Worm (Caenorhabditis elegans) whole organism, L2 larva: ENCODE data around the gene lact-8.
A peak's percentile ranks its signal among the peaks of the same experiment; 100 is the strongest.

Source experiments
- C34F6.9 ChIP-seq: fragments of 150-350 bp; optimal IDR thresholded peaks from 2 replicates; lab custom pipeline; 2014; ENCODE audit warnings: missing biosample characterization, missing genetic modification characterization
- F13H6.1 ChIP-seq: sonication (generic microtip); optimal IDR thresholded peaks from 2 replicates; lab custom pipeline; 2016; ENCODE audit warnings: missing genetic modification characterization, missing compliant biosample characterization
- R02D3.7 ChIP-seq: fragments of 150-350 bp; optimal IDR thresholded peaks from 2 replicates; lab custom pipeline; 2014; ENCODE audit warnings: missing biosample characterization, missing genetic modification characterization
- Y55F3AM.14 ChIP-seq: fragments of 200-800 bp; sonication (Bioruptor generic); optimal IDR thresholded peaks from 2 replicates; lab custom pipeline; 2018; ENCODE audit warnings: mild to moderate bottlenecking, missing genetic modification characterization, missing compliant biosample characterization
- ama-1 ChIP-seq: fragments of 150-350 bp; optimal IDR thresholded peaks from 2 replicates; lab custom pipeline; 2018; ENCODE audit warnings: inconsistent platforms
- blmp-1 ChIP-seq: sonication (generic microtip); optimal IDR thresholded peaks from 2 replicates; lab custom pipeline; 2017; ENCODE audit warnings: missing genetic modification characterization, mild to moderate bottlenecking, missing compliant biosample characterization, antibody characterized with exemption, moderate library complexity; ENCODE audit not compliant: insufficient read depth
- ceh-16 ChIP-seq: fragments of 150-350 bp; optimal IDR thresholded peaks from 2 replicates; lab custom pipeline; 2014; ENCODE audit warnings: missing biosample characterization, missing genetic modification characterization
- ceh-82 ChIP-seq: fragments of 150-350 bp; optimal IDR thresholded peaks from 2 replicates; lab custom pipeline; 2014; ENCODE audit warnings: missing biosample characterization, missing genetic modification characterization
- crh-2 ChIP-seq: sonication (generic microtip); optimal IDR thresholded peaks from 2 replicates; lab custom pipeline; 2017; ENCODE audit warnings: missing biosample characterization, missing genetic modification characterization
- dmd-4 ChIP-seq: sonication (generic microtip); optimal IDR thresholded peaks from 2 replicates; lab custom pipeline; 2017; ENCODE audit warnings: missing biosample characterization, missing genetic modification characterization
- egl-27 ChIP-seq: sonication (generic microtip); optimal IDR thresholded peaks from 3 replicates; lab custom pipeline; 2017; ENCODE audit warnings: missing biosample characterization, missing genetic modification reagents, missing genetic modification characterization
- fos-1 ChIP-seq: fragments of 150-350 bp; optimal IDR thresholded peaks from 2 replicates; lab custom pipeline; 2014; ENCODE audit warnings: missing biosample characterization, missing genetic modification characterization
- gmeb-1 ChIP-seq: fragments of 150-350 bp; optimal IDR thresholded peaks from 2 replicates; lab custom pipeline; 2014; ENCODE audit warnings: missing biosample characterization, missing genetic modification characterization
- lin-13 ChIP-seq: fragments of 150-350 bp; optimal IDR thresholded peaks from 2 replicates; lab custom pipeline; 2014; ENCODE audit warnings: missing biosample characterization, missing genetic modification reagents, missing genetic modification characterization
- lin-39 ChIP-seq: fragments of 150-350 bp; optimal IDR thresholded peaks from 2 replicates; lab custom pipeline; 2014; ENCODE audit warnings: missing biosample characterization, missing genetic modification reagents, missing genetic modification characterization
- lsy-2 ChIP-seq, 2 experiments: fragments of 150-350 bp in 1 of 2; sonication (generic microtip) in 1 of 2; optimal IDR thresholded peaks; 2 replicates each; lab custom pipeline; 2014 to 2017; ENCODE audit warnings: missing biosample characterization in 2 of 2, missing genetic modification characterization in 2 of 2
- mab-5 ChIP-seq: fragments of 150-350 bp; optimal IDR thresholded peaks from 2 replicates; lab custom pipeline; 2014; ENCODE audit warnings: missing biosample characterization, missing genetic modification characterization
- mbf-1 ChIP-seq: sonication (generic microtip); optimal IDR thresholded peaks from 2 replicates; lab custom pipeline; 2017; ENCODE audit warnings: missing biosample characterization, missing genetic modification characterization
- mdl-1 ChIP-seq, 2 experiments: fragments of 150-350 bp in 1 of 2; sonication (generic microtip) in 1 of 2; optimal IDR thresholded peaks; 2 replicates each; lab custom pipeline; 2017; ENCODE audit warnings: missing biosample characterization in 2 of 2, missing genetic modification characterization in 2 of 2
- nhr-10 ChIP-seq: sonication (generic microtip); optimal IDR thresholded peaks from 2 replicates; lab custom pipeline; 2017; ENCODE audit warnings: missing biosample characterization, missing genetic modification characterization
- nhr-11 ChIP-seq: fragments of 150-350 bp; optimal IDR thresholded peaks from 2 replicates; lab custom pipeline; 2014; ENCODE audit warnings: missing biosample characterization, missing genetic modification characterization
- nhr-12 ChIP-seq: fragments of 150-350 bp; optimal IDR thresholded peaks from 2 replicates; lab custom pipeline; 2014; ENCODE audit warnings: missing biosample characterization, missing genetic modification characterization
- nhr-129 ChIP-seq: fragments of 150-350 bp; optimal IDR thresholded peaks from 2 replicates; lab custom pipeline; 2014; ENCODE audit warnings: missing biosample characterization, missing genetic modification characterization
- nhr-23 ChIP-seq: fragments of 150-350 bp; optimal IDR thresholded peaks from 2 replicates; lab custom pipeline; 2014; ENCODE audit warnings: missing biosample characterization, missing genetic modification reagents, missing genetic modification characterization
- nhr-25 ChIP-seq: fragments of 150-350 bp; sonication (generic microtip); optimal IDR thresholded peaks from 3 replicates; lab custom pipeline; 2014; ENCODE audit warnings: missing biosample characterization, missing genetic modification characterization
- nhr-6 ChIP-seq: fragments of 150-350 bp; optimal IDR thresholded peaks from 2 replicates; lab custom pipeline; 2014; ENCODE audit warnings: missing biosample characterization, missing genetic modification characterization
- peb-1 ChIP-seq: fragments of 150-350 bp; optimal IDR thresholded peaks from 2 replicates; lab custom pipeline; 2014; ENCODE audit warnings: missing biosample characterization, missing genetic modification characterization
- sem-4 ChIP-seq: fragments of 150-350 bp; optimal IDR thresholded peaks from 2 replicates; lab custom pipeline; 2014; ENCODE audit warnings: missing biosample characterization, missing genetic modification reagents, missing genetic modification characterization
- sma-3 ChIP-seq: sonication (generic microtip); optimal IDR thresholded peaks from 2 replicates; lab custom pipeline; 2016; ENCODE audit warnings: missing genetic modification reagents, missing genetic modification characterization, missing compliant biosample characterization
- sma-9 ChIP-seq, 2 experiments: fragments of 150-350 bp in 1 of 2; sonication (generic microtip) in 1 of 2; optimal IDR thresholded peaks; 2 replicates each; lab custom pipeline; 2014 to 2016; ENCODE audit warnings: missing genetic modification characterization in 2 of 2, mild to moderate bottlenecking in 1 of 2, missing biosample characterization in 1 of 2, missing compliant biosample characterization in 1 of 2, missing genetic modification reagents in 1 of 2, moderate library complexity in 1 of 2
- snpc-4 ChIP-seq: fragments of 150-350 bp; optimal IDR thresholded peaks from 2 replicates; lab custom pipeline; 2014; ENCODE audit warnings: missing biosample characterization, missing genetic modification characterization
- unc-39 ChIP-seq: fragments of 150-350 bp; optimal IDR thresholded peaks from 2 replicates; lab custom pipeline; 2014; ENCODE audit warnings: missing biosample characterization, missing genetic modification characterization
- unc-55 ChIP-seq: fragments of 150-350 bp; sonication (generic microtip); optimal IDR thresholded peaks from 3 replicates; lab custom pipeline; 2014; ENCODE audit warnings: missing biosample characterization, missing genetic modification reagents, missing genetic modification characterization
- unc-62 ChIP-seq: fragments of 150-350 bp; optimal IDR thresholded peaks from 2 replicates; lab custom pipeline; 2014; ENCODE audit warnings: missing biosample characterization, missing genetic modification reagents, missing genetic modification characterization
- zag-1 ChIP-seq: fragments of 150-350 bp; optimal IDR thresholded peaks from 2 replicates; lab custom pipeline; 2014; ENCODE audit warnings: missing biosample characterization, missing genetic modification characterization
- ztf-4 ChIP-seq: fragments of 150-350 bp; optimal IDR thresholded peaks from 2 replicates; lab custom pipeline; 2014; ENCODE audit warnings: missing biosample characterization, missing genetic modification characterization

lact-8 gene

ce11 chrV:11094698-11095097 is 1.3 kb upstream of the lact-8 start:
- TF ChIP-seq unc-62 (GFP tag; lab: Kevin White, UChicago), result no peak
- peak; percentile 2 for TF ChIP-seq nhr-129 (tag; lab: Kevin White, UChicago)
- peak; percentile 84 for TF ChIP-seq nhr-25 (tag; lab: Kevin White, UChicago)
- peak; percentile 70 for TF ChIP-seq blmp-1 (tag; lab: Kevin White, UChicago)
- TF ChIP-seq sma-9 (GFP tag; optimal IDR thresholded peaks at IDR 0.05; lab: Kevin White, UChicago), result peak; percentile 28
- no peak for TF ChIP-seq sma-9 (tag; optimal IDR thresholded peaks at IDR 0.05; lab: Kevin White, UChicago)

- peak; percentile 49 for TF ChIP-seq nhr-25 (tag; lab: Kevin White, UChicago)
- TF ChIP-seq R02D3.7 (tag; lab: Kevin White, UChicago), result no peak
These were observed 5.8 kb downstream of the lact-8 start, which contains the start of gene Y42A5A.1 for ce11 chrV:11087519-11087998. Y42A5A.1 (plus strand) TSS chrV:11087948.

- TF ChIP-seq fos-1 (tag; lab: Kevin White, UChicago) (peak; percentile 4), gmeb-1 (tag; lab: Kevin White, UChicago) (peak; percentile 2), lsy-2 (tag; optimal IDR thresholded peaks at IDR 0.05; lab: Kevin White, UChicago) (no peak), blmp-1 (tag; lab: Kevin White, UChicago) (peak; percentile 46), sma-3 (peak; percentile 6)
These were observed 6.3 kb downstream of the lact-8 start for ce11 chrV:11087119-11087518.

ce11 chrV:11083691-11084090 is 9.7 kb downstream of the lact-8 start:
- peak; percentile 29 for TF ChIP-seq unc-55 (GFP tag; lab: Kevin White, UChicago)
- peak; percentile 68 for TF ChIP-seq C34F6.9
- TF ChIP-seq lin-13 (GFP tag; lab: Kevin White, UChicago), result peak; percentile 33
- TF ChIP-seq unc-62 (GFP tag; lab: Kevin White, UChicago), result no peak
- TF ChIP-seq F13H6.1, result peak; percentile 84
- TF ChIP-seq Y55F3AM.14 (GFP tag; lab: Kevin White, UChicago), result peak; percentile 5
- peak in 1 of 2 experiments; percentile 62 for TF ChIP-seq lsy-2 (tag; optimal IDR thresholded peaks at IDR 0.05; lab: Kevin White, UChicago)
- no peak for TF ChIP-seq lin-39 (tag; lab: Kevin White, UChicago)
- TF ChIP-seq mab-5 (tag; lab: Kevin White, UChicago), result peak; percentile 38
- TF ChIP-seq nhr-11 (tag; lab: Kevin White, UChicago), result no peak
- TF ChIP-seq nhr-129 (tag; lab: Kevin White, UChicago), result peak; percentile 77
- peak; percentile 19 to 37 for TF ChIP-seq mdl-1 (tag; optimal IDR thresholded peaks at IDR 0.05; lab: Kevin White, UChicago)
- TF ChIP-seq snpc-4, result no peak
- peak; percentile 61 for TF ChIP-seq sma-9 (GFP tag; optimal IDR thresholded peaks at IDR 0.05; lab: Kevin White, UChicago)
- no peak for TF ChIP-seq sma-9 (tag; optimal IDR thresholded peaks at IDR 0.05; lab: Kevin White, UChicago)

- TF ChIP-seq lin-39 (tag; lab: Kevin White, UChicago) (no peak), ztf-4 (tag; lab: Kevin White, UChicago) (no peak), C34F6.9 (no peak)
These were observed 10.4 kb downstream of the lact-8 start for ce11 chrV:11082964-11083363.

ce11 chrV:11082475-11082874 is 10.9 kb downstream of the lact-8 start:
- TF ChIP-seq sma-3 (peak; percentile 73), nhr-25 (tag; lab: Kevin White, UChicago) (no peak), nhr-6 (tag; lab: Kevin White, UChicago) (peak; percentile 68), egl-27 (tag; lab: Kevin White, UChicago) (no peak), F13H6.1 (peak; percentile 86), mab-5 (tag; lab: Kevin White, UChicago) (no peak), peb-1 (no peak), mbf-1 (tag; lab: Kevin White, UChicago) (no peak), nhr-12 (tag; lab: Kevin White, UChicago) (no peak), lin-13 (GFP tag; lab: Kevin White, UChicago) (peak; percentile 21), blmp-1 (tag; lab: Kevin White, UChicago) (no peak), mdl-1 (tag; optimal IDR thresholded peaks at IDR 0.05; lab: Kevin White, UChicago) (no peak), crh-2 (tag; lab: Kevin White, UChicago) (peak; percentile 14), lsy-2 (tag; optimal IDR thresholded peaks at IDR 0.05; lab: Kevin White, UChicago) (peak; percentile 14 to 48), sma-9 (GFP tag; optimal IDR thresholded peaks at IDR 0.05; lab: Kevin White, UChicago) (peak; percentile 81), sma-9 (tag; optimal IDR thresholded peaks at IDR 0.05; lab: Kevin White, UChicago) (no peak), nhr-129 (tag; lab: Kevin White, UChicago) (peak; percentile 78), ztf-4 (tag; lab: Kevin White, UChicago) (peak; percentile 79), ceh-16 (tag; lab: Kevin White, UChicago) (no peak), unc-39 (tag; lab: Kevin White, UChicago) (no peak), Y55F3AM.14 (GFP tag; lab: Kevin White, UChicago) (no peak), ama-1 (peak; percentile 38), lin-39 (tag; lab: Kevin White, UChicago) (no peak), nhr-23 (no peak), sem-4 (tag; lab: Kevin White, UChicago) (peak; percentile 33), C34F6.9 (peak; percentile 14), zag-1 (no peak), unc-55 (GFP tag; lab: Kevin White, UChicago) (no peak), ceh-82 (no peak), R02D3.7 (tag; lab: Kevin White, UChicago) (no peak), dmd-4 (tag; lab: Kevin White, UChicago) (no peak), nhr-10 (tag; lab: Kevin White, UChicago) (no peak)
